Worm (Caenorhabditis elegans) whole organism, mixed stage, embryonic: ENCODE results near the gene zag-1.

ENCODE experiments used
- blmp-1 ChIP-seq: fragments of 150-350 bp; optimal IDR thresholded peaks from 2 replicates; lab custom pipeline; 2014; ENCODE audit warnings: missing biosample characterization, missing genetic modification characterization
- ceh-39 ChIP-seq: fragments of 150-350 bp; optimal IDR thresholded peaks from 2 replicates; lab custom pipeline; 2014; ENCODE audit warnings: missing biosample characterization, missing genetic modification characterization
- ceh-43 ChIP-seq: fragments of 200-800 bp; sonication (Bioruptor generic); optimal IDR thresholded peaks from 2 replicates; lab custom pipeline; 2018; ENCODE audit warnings: mild to moderate bottlenecking, missing genetic modification characterization, moderate library complexity, missing compliant biosample characterization
- ceh-83 ChIP-seq: fragments of 200-800 bp; sonication (Bioruptor generic); optimal IDR thresholded peaks from 2 replicates; lab custom pipeline; 2018; ENCODE audit warnings: mild to moderate bottlenecking, missing genetic modification characterization, missing compliant biosample characterization
- ces-1 ChIP-seq: fragments of 150-350 bp; optimal IDR thresholded peaks from 2 replicates; lab custom pipeline; 2014; ENCODE audit warnings: missing biosample characterization, missing genetic modification reagents, missing genetic modification characterization
- cnd-1 ChIP-seq: fragments of 200-800 bp; sonication (Bioruptor generic); optimal IDR thresholded peaks from 2 replicates; lab custom pipeline; 2018; ENCODE audit warnings: mild to moderate bottlenecking, missing genetic modification characterization, missing compliant biosample characterization
- drap-1 ChIP-seq: fragments of 200-800 bp; sonication (Bioruptor generic); optimal IDR thresholded peaks from 3 replicates; lab custom pipeline; 2018; ENCODE audit warnings: mild to moderate bottlenecking, missing genetic modification characterization, missing compliant biosample characterization
- elt-3 ChIP-seq: fragments of 150-350 bp; optimal IDR thresholded peaks from 2 replicates; lab custom pipeline; 2014; ENCODE audit warnings: missing biosample characterization, missing genetic modification characterization
- hlh-1 ChIP-seq: fragments of 150-350 bp; optimal IDR thresholded peaks from 2 replicates; lab custom pipeline; 2014; ENCODE audit warnings: missing biosample characterization, missing genetic modification reagents, missing genetic modification characterization
- lin-32 ChIP-seq: fragments of 200-800 bp; sonication (Bioruptor generic); optimal IDR thresholded peaks from 2 replicates; lab custom pipeline; 2018; ENCODE audit warnings: mild to moderate bottlenecking, missing genetic modification characterization, missing compliant biosample characterization
- mab-5 ChIP-seq: fragments of 150-350 bp; optimal IDR thresholded peaks from 2 replicates; lab custom pipeline; 2014; ENCODE audit warnings: missing biosample characterization, missing genetic modification characterization
- nhr-12 ChIP-seq: fragments of 150-350 bp; optimal IDR thresholded peaks from 2 replicates; lab custom pipeline; 2014; ENCODE audit warnings: missing biosample characterization, missing genetic modification characterization
- nhr-2 ChIP-seq: fragments of 150-350 bp; optimal IDR thresholded peaks from 2 replicates; lab custom pipeline; 2014; ENCODE audit warnings: missing biosample characterization, missing genetic modification characterization
- nhr-237 ChIP-seq: fragments of 150-350 bp; optimal IDR thresholded peaks from 2 replicates; lab custom pipeline; 2014; ENCODE audit warnings: missing biosample characterization, missing genetic modification characterization
- nhr-28 ChIP-seq: fragments of 150-350 bp; optimal IDR thresholded peaks from 2 replicates; lab custom pipeline; 2014; ENCODE audit warnings: missing biosample characterization, missing genetic modification characterization
- pha-4 ChIP-seq: fragments of 150-350 bp; optimal IDR thresholded peaks from 2 replicates; lab custom pipeline; 2018; ENCODE audit warnings: missing biosample characterization, missing genetic modification reagents, missing genetic modification characterization
- snpc-4 ChIP-seq: fragments of 150-350 bp; optimal IDR thresholded peaks from 2 replicates; lab custom pipeline; 2014; ENCODE audit warnings: missing biosample characterization, missing genetic modification characterization
- sptf-1 ChIP-seq: sonication (generic microtip); optimal IDR thresholded peaks from 2 replicates; lab custom pipeline; 2017; ENCODE audit warnings: mild to moderate bottlenecking, missing genetic modification characterization, moderate library complexity, missing compliant biosample characterization
- tbx-8 ChIP-seq: fragments of 200-800 bp; sonication (Bioruptor generic); optimal IDR thresholded peaks from 2 replicates; lab custom pipeline; 2018; ENCODE audit warnings: mild to moderate bottlenecking, missing genetic modification characterization, moderate library complexity, missing compliant biosample characterization
- unc-120 ChIP-seq: sonication (generic microtip); optimal IDR thresholded peaks from 2 replicates; lab custom pipeline; 2017; ENCODE audit warnings: missing genetic modification characterization, missing compliant biosample characterization; ENCODE audit not compliant: poor library complexity, severe bottlenecking
- unc-62 ChIP-seq: fragments of 150-350 bp; optimal IDR thresholded peaks from 2 replicates; lab custom pipeline; 2014; ENCODE audit warnings: missing biosample characterization, missing genetic modification reagents, missing genetic modification characterization
- zip-8 ChIP-seq: fragments of 150-350 bp; optimal IDR thresholded peaks from 2 replicates; lab custom pipeline; 2014; ENCODE audit warnings: missing biosample characterization, missing genetic modification characterization
- ztf-11 ChIP-seq: fragments of 150-350 bp; optimal IDR thresholded peaks from 2 replicates; lab custom pipeline; 2014; ENCODE audit warnings: missing biosample characterization, missing genetic modification characterization

The zag-1 gene

DNA sequence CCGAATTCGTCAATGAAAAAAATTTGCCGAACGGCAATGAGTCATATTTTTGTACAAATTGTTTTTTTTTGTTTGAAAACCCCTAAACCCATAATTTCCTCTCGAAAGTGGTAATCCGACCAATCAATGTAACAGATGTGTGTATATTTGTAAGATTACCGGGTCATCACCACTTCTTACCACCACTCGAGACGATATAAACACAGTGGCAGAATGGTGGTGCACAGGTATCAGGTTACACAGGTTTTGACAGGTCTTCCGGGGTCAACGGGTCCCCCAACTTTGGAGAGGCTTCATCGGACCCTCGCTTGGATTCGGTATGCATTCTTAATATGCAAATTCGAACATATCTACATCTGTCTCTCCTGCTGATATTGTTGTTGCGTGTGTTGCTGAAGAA lies 17.0 kb upstream of the zag-1 start:
- TF ChIP-seq ceh-83 (GFP tag; lab: Kevin White, UChicago), result no peak
- peak; percentile 50 for TF ChIP-seq nhr-2 (tag; lab: Kevin White, UChicago)
- no peak for TF ChIP-seq nhr-237 (tag; lab: Kevin White, UChicago)

DNA sequence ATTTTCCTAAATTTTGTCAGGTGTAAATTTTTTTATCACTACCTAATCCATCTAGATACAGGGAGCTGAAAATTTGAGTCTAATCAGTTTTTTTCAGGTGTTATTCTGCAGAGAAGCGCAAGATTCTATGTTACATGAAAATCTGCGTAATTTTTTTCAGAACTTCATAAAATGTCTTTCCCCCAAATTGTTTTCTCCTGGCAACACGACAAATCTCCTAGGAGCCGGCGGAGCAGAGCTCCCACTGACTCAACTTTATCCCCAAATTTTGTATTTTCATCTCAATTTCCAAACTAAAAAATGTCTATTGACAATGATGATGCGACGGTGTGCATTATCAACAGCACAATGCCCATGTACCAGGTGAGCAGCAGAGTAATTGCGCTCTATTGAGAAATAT lies 16.2 kb upstream of the zag-1 start, which contains the start of gene F28F9.2:
Gene F28F9.2 (plus strand): TSS at position 301 of the 400 bp plus-strand sequence.
- TF ChIP-seq ceh-43 (GFP tag; lab: Kevin White, UChicago), result no peak
- no peak for TF ChIP-seq snpc-4 (tag; lab: Kevin White, UChicago)
- no peak for TF ChIP-seq nhr-237 (tag; lab: Kevin White, UChicago)
- TF ChIP-seq drap-1, result no peak
- no peak for TF ChIP-seq ceh-83 (GFP tag; lab: Kevin White, UChicago)
- TF ChIP-seq unc-62, result no peak
- no peak for TF ChIP-seq pha-4 (tag; lab: Kevin White, UChicago)
- no peak for TF ChIP-seq elt-3 (tag; lab: Kevin White, UChicago)
- TF ChIP-seq lin-32 (GFP tag; lab: Kevin White, UChicago), result no peak
- TF ChIP-seq hlh-1, result no peak
- no peak for TF ChIP-seq ceh-39 (tag; lab: Kevin White, UChicago)
- TF ChIP-seq blmp-1 (tag; lab: Kevin White, UChicago), result no peak
- TF ChIP-seq ces-1, result no peak
- TF ChIP-seq, all 35 proteins: peak for 0

DNA sequence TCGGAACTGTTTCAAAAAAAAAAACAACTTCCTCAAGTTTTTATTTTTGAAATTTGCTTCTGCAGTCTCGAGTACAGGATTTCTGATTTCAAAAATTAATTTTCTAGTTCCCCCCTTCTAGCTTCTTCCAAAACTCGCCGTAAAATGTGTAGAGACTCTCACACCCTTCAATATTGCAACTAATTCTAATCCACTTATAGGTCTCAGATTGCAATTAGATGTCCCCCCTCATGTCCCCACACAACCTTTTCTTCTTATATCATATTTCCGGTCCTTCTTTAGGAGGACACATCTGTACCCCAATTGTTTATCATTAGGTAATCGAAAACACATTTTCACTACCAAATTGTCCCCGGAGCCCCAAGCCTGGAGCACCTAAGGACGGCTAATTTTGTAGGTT lies 15.2 kb upstream of the zag-1 start:
- no peak for TF ChIP-seq ceh-43 (GFP tag; lab: Kevin White, UChicago)
- TF ChIP-seq nhr-2 (tag; lab: Kevin White, UChicago), result peak; percentile 22
- peak; percentile 90 for TF ChIP-seq ces-1

DNA sequence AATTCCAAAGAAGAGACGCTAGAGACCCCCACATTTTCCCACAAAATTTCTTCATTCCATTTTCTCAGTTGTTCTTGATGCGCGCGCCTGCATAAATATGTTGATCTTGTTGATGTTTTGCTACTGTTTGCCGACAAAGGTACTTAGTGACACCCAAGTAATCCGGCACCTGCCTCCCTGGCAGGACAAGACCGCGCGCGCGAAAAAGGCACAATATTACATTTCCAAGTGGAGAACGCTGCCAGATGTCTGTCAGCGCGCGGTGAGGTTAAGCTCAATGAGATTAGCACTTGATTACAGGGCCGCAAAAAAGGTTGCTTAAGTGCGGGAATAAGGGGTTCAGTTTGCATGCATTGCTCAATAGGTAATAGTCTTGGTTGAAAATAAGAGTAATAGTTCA lies 14.0 kb upstream of the zag-1 start:
- TF ChIP-seq nhr-237 (tag; lab: Kevin White, UChicago) (no peak), tbx-8 (GFP tag; lab: Kevin White, UChicago) (no peak), ces-1 (peak; percentile 59), cnd-1 (tag; lab: Kevin White, UChicago) (no peak), nhr-2 (tag; lab: Kevin White, UChicago) (peak; percentile 54)

DNA sequence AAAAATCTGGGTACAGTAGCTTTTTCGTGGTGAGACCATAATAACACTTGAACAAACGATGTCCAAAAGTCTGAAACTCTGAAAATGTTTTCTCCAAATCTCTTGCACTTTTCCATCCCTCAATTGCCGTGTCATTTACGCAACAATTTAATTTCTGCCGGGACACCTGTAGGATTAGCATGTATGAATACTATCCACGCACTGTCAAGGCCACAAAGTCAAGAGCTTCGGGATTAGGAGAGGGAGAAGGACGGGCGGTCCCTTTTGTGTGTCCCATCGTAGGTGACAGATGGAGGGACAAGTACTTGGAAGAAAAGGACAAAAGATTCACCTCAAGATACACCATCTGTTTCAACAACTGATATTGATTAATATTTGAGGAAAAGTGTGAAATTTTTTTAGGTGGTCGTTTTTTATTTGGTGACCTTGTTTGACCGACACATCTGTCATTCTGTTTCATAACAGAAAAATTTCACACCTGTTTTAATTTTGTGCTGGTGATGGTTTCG lies 12.6 kb upstream of the zag-1 start:
- TF ChIP-seq unc-62 (peak; percentile 7), cnd-1 (tag; lab: Kevin White, UChicago) (peak; percentile 92), ztf-11 (tag; lab: Kevin White, UChicago) (peak; percentile 13), pha-4 (tag; lab: Kevin White, UChicago) (no peak), nhr-2 (tag; lab: Kevin White, UChicago) (peak; percentile 96), hlh-1 (no peak)

DNA sequence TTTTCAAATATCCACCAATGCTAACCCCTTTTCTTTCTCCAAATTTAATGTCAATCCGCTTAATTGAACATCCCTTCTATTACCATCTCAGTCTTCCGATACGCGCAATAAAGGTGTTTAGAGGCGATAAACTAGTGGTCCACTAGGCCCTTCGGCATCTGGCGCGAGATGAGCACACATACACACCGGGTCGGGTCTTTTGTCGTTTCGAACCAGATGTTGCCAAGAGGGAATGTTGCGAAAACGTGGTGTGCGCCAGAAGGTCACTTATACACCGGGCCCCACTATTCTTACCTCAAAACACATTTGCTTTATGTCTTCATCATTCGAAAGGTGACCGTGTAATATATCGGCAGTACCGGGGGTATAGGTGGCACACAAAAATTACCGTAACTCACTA lies 11.6 kb upstream of the zag-1 start:
- no peak for TF ChIP-seq sptf-1 (tag; lab: Kevin White, UChicago)
- peak; percentile 47 for TF ChIP-seq cnd-1 (tag; lab: Kevin White, UChicago)
- TF ChIP-seq ceh-39 (tag; lab: Kevin White, UChicago), result no peak
- no peak for TF ChIP-seq mab-5 (tag; lab: Kevin White, UChicago)
- TF ChIP-seq lin-32 (GFP tag; lab: Kevin White, UChicago), result peak; percentile 22
- no peak for TF ChIP-seq ces-1

DNA sequence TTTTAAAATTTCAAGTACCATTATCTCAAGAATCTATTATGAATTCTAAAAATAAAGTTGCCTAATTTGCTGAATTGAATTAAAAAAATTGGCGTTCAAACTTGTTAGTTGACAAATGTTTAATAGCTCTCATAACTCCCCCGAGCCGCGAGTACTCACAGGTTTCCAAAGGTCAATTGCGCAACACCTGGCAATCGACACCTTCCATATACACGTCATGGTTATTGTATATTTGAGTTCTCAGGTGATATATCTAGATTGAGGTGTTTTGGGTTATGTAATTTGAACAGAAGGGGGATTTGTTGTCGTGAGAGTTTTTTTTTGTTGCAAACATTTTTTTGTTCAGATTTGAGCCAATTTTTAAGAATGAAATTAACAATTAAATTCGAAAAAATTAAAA lies 11.1 kb upstream of the zag-1 start:
- TF ChIP-seq unc-120 (tag; lab: Kevin White, UChicago) (no peak), snpc-4 (tag; lab: Kevin White, UChicago) (no peak), zip-8 (tag; lab: Kevin White, UChicago) (peak; percentile 79), nhr-2 (tag; lab: Kevin White, UChicago) (peak; percentile 87), ceh-83 (GFP tag; lab: Kevin White, UChicago) (no peak), mab-5 (tag; lab: Kevin White, UChicago) (no peak), ces-1 (no peak), cnd-1 (tag; lab: Kevin White, UChicago) (no peak), nhr-237 (tag; lab: Kevin White, UChicago) (no peak), ceh-39 (tag; lab: Kevin White, UChicago) (no peak)

DNA sequence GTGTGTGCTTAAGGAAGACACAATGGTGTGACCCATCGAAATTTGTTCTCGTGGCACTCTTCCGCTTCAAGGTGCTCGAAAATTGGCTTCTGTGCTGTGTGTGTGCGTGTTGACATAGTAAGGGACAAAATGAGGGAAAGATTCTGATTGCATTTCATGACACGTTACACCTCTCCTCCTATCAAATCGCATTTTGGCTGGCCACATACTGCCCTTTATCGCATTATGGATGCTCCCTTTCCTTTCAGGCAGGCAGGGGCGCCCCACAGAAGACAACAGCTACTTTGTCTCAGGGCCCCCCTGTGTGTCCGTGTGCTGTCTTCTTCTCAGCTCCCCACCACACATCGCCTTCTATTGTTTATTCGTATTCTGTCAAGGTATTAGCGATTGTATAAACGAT lies 8.2 kb upstream of the zag-1 start:
- no peak for TF ChIP-seq unc-62
- TF ChIP-seq nhr-28, result no peak
- no peak for TF ChIP-seq cnd-1 (tag; lab: Kevin White, UChicago)
- no peak for TF ChIP-seq zip-8 (tag; lab: Kevin White, UChicago)
- peak; percentile 86 for TF ChIP-seq ces-1
- no peak for TF ChIP-seq drap-1
- no peak for TF ChIP-seq nhr-12 (tag; lab: Kevin White, UChicago)
